Worm (Caenorhabditis elegans): Measurements from ENCODE around the gene lpd-9.

- TF ChIP-seq dao-5 (tag; optimal IDR thresholded peaks at IDR 0.05) (no peak), him-1 (tag; optimal IDR thresholded peaks at IDR 0.05) (no peak), W03F9.2 (tag; optimal IDR thresholded peaks at IDR 0.05) (no peak)
These were observed 22.7 kb upstream of the lpd-9 start for ce11 chrV:10556362-10556761.

All from whole organism, L4/young adult.